1 worm cellular context compared by ENCODE assay signal in the genomic region with DNA sequence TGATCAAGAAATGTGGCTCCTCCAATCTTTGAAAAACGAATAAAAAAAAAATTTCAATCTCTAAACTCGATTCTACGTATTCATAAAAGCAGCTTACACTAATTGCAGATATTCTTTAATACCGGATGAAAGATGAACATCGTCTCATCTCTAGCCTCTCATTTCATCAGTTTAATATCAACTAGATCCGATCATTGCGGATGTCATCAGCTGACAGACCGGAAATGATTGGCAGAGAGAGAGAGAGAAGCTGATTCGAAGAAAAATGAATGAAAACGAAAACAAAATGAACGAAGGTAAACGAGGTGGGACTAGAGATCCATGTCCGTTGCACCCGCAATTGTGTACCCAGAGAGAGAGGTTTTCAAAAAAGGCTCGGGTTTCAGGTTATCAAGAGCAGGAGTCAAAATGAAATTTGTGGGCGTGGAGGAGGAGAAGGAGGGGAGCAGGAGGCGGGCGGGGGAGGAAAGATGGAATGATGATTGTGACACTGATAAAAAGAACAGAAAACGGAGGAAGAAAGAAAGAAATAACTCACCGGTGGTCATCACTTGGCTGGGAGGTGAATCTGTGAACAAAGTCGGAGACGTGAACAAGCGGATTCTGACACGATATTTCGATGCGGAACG.
A peak's percentile ranks its signal among the peaks of the same experiment; 100 is the strongest.
TF ChIP-seq lines count a peak whose summit lies in the region.

No protein-coding gene starts in this region.

TF ChIP-seq in whole organism, L1 larva, 84 proteins besides CTCF, POLR2A, EP300 and RAD21 (continued from another document):
- TF ChIP-seq rnt-1 (tag; optimal IDR thresholded peaks at IDR 0.05; lab: Kevin White, UChicago) = peak; percentile 7
- TF ChIP-seq fkh-10 (GFP tag; optimal IDR thresholded peaks at IDR 0.05; lab: Kevin White, UChicago) = no peak
